Worm (Caenorhabditis elegans): ENCODE measurements around the gene nlp-50.

The nlp-50 gene

ce11 chrII:6764734-6765133 lies at the start of gene nlp-50:
Gene nlp-50 (plus strand): TSS chrII:6765034.
- no peak for TF ChIP-seq ref-1 (GFP tag; conservative IDR thresholded peaks at IDR 0.05)
- no peak for TF ChIP-seq flt-1 (GFP tag; IDR thresholded peaks at IDR 0.05)
- no peak for TF ChIP-seq ztf-23 (GFP tag; IDR thresholded peaks at IDR 0.05)
- TF ChIP-seq med-1 (GFP tag; optimal IDR thresholded peaks at IDR 0.05; ENCODE audit: insufficient read depth): no peak
- no peak for TF ChIP-seq cog-1 (tag; optimal IDR thresholded peaks at IDR 0.05)
- no peak for TF ChIP-seq klf-2 (GFP tag; conservative IDR thresholded peaks at IDR 0.05)
- no peak for TF ChIP-seq tab-1 (GFP tag; IDR thresholded peaks at IDR 0.05)
- no peak for TF ChIP-seq ztf-29 (GFP tag; IDR thresholded peaks at IDR 0.05)
- no peak for TF ChIP-seq T22C8.4 (GFP tag; IDR thresholded peaks at IDR 0.05)

DNA sequence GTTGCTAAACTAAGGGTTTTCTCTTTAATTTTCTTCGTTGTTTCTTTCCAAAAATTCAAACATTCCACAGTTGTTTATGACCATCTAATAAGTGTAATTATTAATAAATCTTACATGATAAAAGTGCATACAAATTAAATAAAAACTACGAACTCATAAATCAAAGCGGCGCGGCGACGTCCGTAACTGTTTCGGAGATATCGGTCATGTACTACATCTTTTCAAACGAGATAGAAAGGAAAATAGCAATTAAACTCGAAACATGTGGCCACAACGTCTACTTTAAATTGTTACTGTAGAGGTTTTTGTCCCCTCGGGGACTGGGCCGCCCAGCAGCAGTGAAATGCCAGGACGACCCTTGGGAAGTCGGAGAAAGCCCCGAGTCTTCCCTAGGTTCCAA lies 49.0 kb upstream of the nlp-50 start:
- TF ChIP-seq klf-2 (GFP tag; conservative IDR thresholded peaks at IDR 0.05) (no peak), ztf-23 (GFP tag; IDR thresholded peaks at IDR 0.05) (no peak), ref-1 (GFP tag; conservative IDR thresholded peaks at IDR 0.05) (no peak), T22C8.4 (GFP tag; IDR thresholded peaks at IDR 0.05) (no peak), tab-1 (GFP tag; IDR thresholded peaks at IDR 0.05) (no peak)

ce11 chrII:6716638-6717037 lies 48.2 kb upstream of the nlp-50 start, which contains the start of the genes T14B4.5 and T14B4.20:
Gene T14B4.5 (plus strand): TSS chrII:6716863.
Gene T14B4.20 (plus strand): TSS chrII:6716901.
- TF ChIP-seq med-1 (GFP tag; optimal IDR thresholded peaks at IDR 0.05; ENCODE audit: insufficient read depth) (no peak), ref-1 (GFP tag; conservative IDR thresholded peaks at IDR 0.05) (no peak), tab-1 (GFP tag; IDR thresholded peaks at IDR 0.05) (no peak), cog-1 (tag; optimal IDR thresholded peaks at IDR 0.05) (no peak), ztf-29 (GFP tag; IDR thresholded peaks at IDR 0.05) (no peak), ztf-23 (GFP tag; IDR thresholded peaks at IDR 0.05) (no peak), flt-1 (GFP tag; IDR thresholded peaks at IDR 0.05) (no peak), T22C8.4 (GFP tag; IDR thresholded peaks at IDR 0.05) (no peak), klf-2 (GFP tag; conservative IDR thresholded peaks at IDR 0.05) (no peak)

DNA sequence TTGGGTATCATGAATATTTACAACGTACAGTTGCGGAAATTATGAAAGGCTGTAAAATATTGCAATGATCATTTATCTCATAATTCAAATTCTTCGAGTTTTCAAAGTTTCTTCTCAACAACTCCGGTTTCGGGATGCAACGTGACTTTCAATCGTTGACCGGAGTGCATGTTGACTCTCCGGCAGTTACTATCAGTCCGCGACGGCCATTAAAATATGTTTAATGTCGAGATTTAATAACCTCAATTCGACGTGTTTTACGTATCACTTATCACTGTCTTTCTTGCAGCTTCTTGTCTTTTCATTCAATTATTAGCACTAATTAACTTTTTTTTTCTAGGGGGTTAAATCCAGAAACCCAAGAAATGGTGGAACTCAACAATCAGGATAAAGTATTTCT lies 46.6 kb upstream of the nlp-50 start, which contains the start of gene tsp-10:
TSS of gene tsp-10 (plus strand) at position 366 of the 400 bp plus-strand sequence.
- TF ChIP-seq flt-1 (GFP tag; IDR thresholded peaks at IDR 0.05) (no peak), tab-1 (GFP tag; IDR thresholded peaks at IDR 0.05) (no peak), klf-2 (GFP tag; conservative IDR thresholded peaks at IDR 0.05) (no peak), med-1 (GFP tag; optimal IDR thresholded peaks at IDR 0.05; ENCODE audit: insufficient read depth) (no peak), T22C8.4 (GFP tag; IDR thresholded peaks at IDR 0.05) (no peak)

DNA sequence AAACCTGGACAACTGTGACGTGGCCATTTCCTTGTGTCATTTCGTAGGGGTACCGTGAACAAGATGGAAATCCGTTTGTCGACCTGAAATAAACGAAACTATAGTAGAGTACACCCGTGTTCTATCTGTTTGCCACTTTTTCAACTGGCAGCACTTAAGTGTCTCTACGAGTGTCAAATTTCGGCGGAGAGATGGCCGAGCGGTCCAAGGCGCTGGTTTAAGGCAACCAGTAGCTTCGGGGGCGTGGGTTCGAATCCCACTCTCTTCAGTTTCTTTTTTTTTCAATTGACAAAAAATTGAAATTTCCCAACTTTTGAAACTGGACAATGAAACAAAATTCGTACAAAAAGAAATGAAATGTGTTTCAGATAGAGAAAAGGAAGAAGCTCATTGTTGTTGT lies 43.3 kb upstream of the nlp-50 start:
- TF ChIP-seq ztf-29 (GFP tag; IDR thresholded peaks at IDR 0.05) (0 out of 2 replicates have a peak, but pooled peaks have one; percentile 45), T22C8.4 (GFP tag; IDR thresholded peaks at IDR 0.05) (no peak), ztf-23 (GFP tag; IDR thresholded peaks at IDR 0.05) (peak; percentile 85), flt-1 (GFP tag; IDR thresholded peaks at IDR 0.05) (peak; percentile 65; the same call in 1 of the 2 replicates), med-1 (GFP tag; optimal IDR thresholded peaks at IDR 0.05; ENCODE audit: insufficient read depth) (peak; percentile 9), cog-1 (tag; optimal IDR thresholded peaks at IDR 0.05) (no peak), klf-2 (GFP tag; conservative IDR thresholded peaks at IDR 0.05) (no peak), ref-1 (GFP tag; conservative IDR thresholded peaks at IDR 0.05) (no peak), tab-1 (GFP tag; IDR thresholded peaks at IDR 0.05) (peak; percentile 70; the same call in 1 of the 2 replicates)

ce11 chrII:6726814-6727213 lies 38.0 kb upstream of the nlp-50 start:
- TF ChIP-seq cog-1 (tag; optimal IDR thresholded peaks at IDR 0.05) (no peak), ztf-23 (GFP tag; IDR thresholded peaks at IDR 0.05) (no peak), klf-2 (GFP tag; conservative IDR thresholded peaks at IDR 0.05) (no peak), ztf-29 (GFP tag; IDR thresholded peaks at IDR 0.05) (no peak), med-1 (GFP tag; optimal IDR thresholded peaks at IDR 0.05; ENCODE audit: insufficient read depth) (no peak), tab-1 (GFP tag; IDR thresholded peaks at IDR 0.05) (no peak)

DNA sequence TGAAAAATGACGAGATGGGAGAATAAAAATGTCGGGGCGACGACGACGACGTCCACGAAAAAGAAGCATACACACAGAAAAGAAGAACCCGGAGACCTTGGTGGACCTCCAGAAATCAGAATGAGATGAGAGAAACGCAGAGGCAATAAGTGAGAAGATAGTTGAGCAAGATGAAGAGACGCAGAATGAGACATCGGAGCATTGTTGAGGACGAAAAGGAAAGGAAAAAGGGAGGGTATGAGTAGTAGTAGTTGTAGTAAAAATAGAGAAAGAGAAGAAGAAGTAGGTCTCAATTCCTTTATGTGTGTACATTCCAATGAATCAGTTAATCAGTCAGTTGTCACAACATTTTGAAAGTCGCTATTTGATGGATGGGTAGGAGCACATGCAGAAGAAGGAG lies 35.5 kb upstream of the nlp-50 start, which contains the start of gene T14B4.8:
TSS of gene T14B4.8 (minus strand) at position 60 of the 400 bp plus-strand sequence.
- no peak for TF ChIP-seq cog-1 (tag; optimal IDR thresholded peaks at IDR 0.05)
- no peak for TF ChIP-seq tab-1 (GFP tag; IDR thresholded peaks at IDR 0.05)
- no peak for TF ChIP-seq ztf-23 (GFP tag; IDR thresholded peaks at IDR 0.05)
- no peak for TF ChIP-seq flt-1 (GFP tag; IDR thresholded peaks at IDR 0.05)
- no peak for TF ChIP-seq klf-2 (GFP tag; conservative IDR thresholded peaks at IDR 0.05)
- TF ChIP-seq med-1 (GFP tag; optimal IDR thresholded peaks at IDR 0.05; ENCODE audit: insufficient read depth): no peak
- TF ChIP-seq T22C8.4 (GFP tag; IDR thresholded peaks at IDR 0.05): no peak
- no peak for TF ChIP-seq ztf-29 (GFP tag; IDR thresholded peaks at IDR 0.05)
- no peak for TF ChIP-seq ref-1 (GFP tag; conservative IDR thresholded peaks at IDR 0.05)

DNA sequence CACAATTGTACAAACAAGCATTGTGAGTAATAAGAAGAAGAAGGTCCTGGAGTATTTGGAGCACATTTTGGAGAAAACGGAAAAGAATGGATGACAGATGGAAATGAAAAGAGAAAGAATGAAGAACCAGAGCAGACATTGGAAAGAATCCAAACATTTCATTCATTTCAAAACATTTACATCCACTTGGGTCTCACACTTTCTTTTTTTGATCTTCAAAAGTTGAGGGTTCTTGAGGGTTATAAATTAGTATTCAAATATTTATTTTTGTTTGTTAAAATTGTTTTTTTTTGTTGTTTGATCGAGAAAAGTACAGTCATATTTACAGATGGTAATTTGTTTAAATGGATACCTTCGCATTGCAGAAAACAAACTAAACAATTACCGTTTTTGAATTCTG lies 31.1 kb upstream of the nlp-50 start, which contains the start of gene T14B4.9:
TSS of gene T14B4.9 (minus strand) at position 101 of the 400 bp plus-strand sequence.
- TF ChIP-seq med-1 (GFP tag; optimal IDR thresholded peaks at IDR 0.05; ENCODE audit: insufficient read depth): no peak

ce11 chrII:6734674-6735073 lies 30.2 kb upstream of the nlp-50 start, which contains the start of gene T14B4.3:
Gene T14B4.3 (plus strand): TSS chrII:6734937.
- TF ChIP-seq cog-1 (tag; optimal IDR thresholded peaks at IDR 0.05) (peak; percentile 26), ztf-29 (GFP tag; IDR thresholded peaks at IDR 0.05) (no peak), ztf-23 (GFP tag; IDR thresholded peaks at IDR 0.05) (peak; percentile 50; the same call in 1 of the 2 replicates)

DNA sequence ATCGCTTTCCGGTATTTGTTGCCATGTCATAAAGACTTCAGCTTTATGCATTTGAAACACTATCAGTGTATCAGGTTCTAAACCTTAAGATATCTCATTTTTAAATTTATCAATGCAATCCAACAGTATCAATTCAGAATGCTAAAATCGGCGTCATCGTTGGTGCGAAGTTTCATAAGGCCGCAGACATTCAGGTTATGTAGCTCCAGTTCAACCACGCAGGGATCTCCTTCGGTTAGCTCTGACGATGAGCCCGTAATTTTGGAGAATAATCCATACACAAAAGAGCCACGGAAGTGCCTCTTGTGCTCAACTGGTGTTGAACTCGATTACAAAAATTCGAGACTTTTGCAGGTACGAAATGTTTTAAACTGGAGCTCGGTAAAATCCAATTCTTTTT lies 28.8 kb upstream of the nlp-50 start, which contains the start of gene mrps-18.C:
TSS of gene mrps-18.C (plus strand) at position 138 of the 400 bp plus-strand sequence.
- no peak for TF ChIP-seq ztf-29 (GFP tag; IDR thresholded peaks at IDR 0.05)
- no peak for TF ChIP-seq cog-1 (tag; optimal IDR thresholded peaks at IDR 0.05)
- no peak for TF ChIP-seq ztf-23 (GFP tag; IDR thresholded peaks at IDR 0.05)
- no peak for TF ChIP-seq ref-1 (GFP tag; conservative IDR thresholded peaks at IDR 0.05)
- TF ChIP-seq tab-1 (GFP tag; IDR thresholded peaks at IDR 0.05): no peak

Data from whole organism, midembryonic.